Worm (Caenorhabditis elegans) whole organism, L4/young adult: ENCODE measurements around the gene rpc-25.

Source experiments
- W03F9.2 ChIP-seq: fragments of 150-350 bp; optimal IDR thresholded peaks from 2 replicates; lab custom pipeline; 2014; ENCODE audit warnings: missing biosample characterization, missing genetic modification characterization
- dao-5 ChIP-seq: sonication (generic microtip); optimal IDR thresholded peaks from 2 replicates; lab custom pipeline; 2016; ENCODE audit warnings: missing genotype, missing genetic modification characterization, moderate library complexity, missing compliant biosample characterization
- him-1 ChIP-seq: sonication (generic microtip); optimal IDR thresholded peaks from 2 replicates; lab custom pipeline; 2016; ENCODE audit warnings: missing genotype, missing genetic modification reagents, missing genetic modification characterization, missing compliant biosample characterization

ce11 chrV:10228360-10228759 lies 22.0 kb upstream of the rpc-25 start, which contains the start of gene fipr-4:
- no peak for TF ChIP-seq him-1 (tag; lab: Kevin White, UChicago)
- no peak for TF ChIP-seq dao-5
- no peak for TF ChIP-seq W03F9.2 (tag; lab: Kevin White, UChicago)
